Fruit fly (Drosophila melanogaster) whole organism, embryonic: ENCODE results near the gene CG46460.
A peak's percentile ranks its signal among the peaks of the same experiment; 100 is the strongest.

ENCODE experiments used
- Adf1 ChIP-seq: fragments of 200-800 bp; sonication (Bioruptor generic); IDR thresholded peaks from 2 replicates; pipeline ENCODE4 v1.3.6; 2022; ENCODE audit warnings: missing biosample characterization, missing genetic modification characterization
- Awh ChIP-seq: fragments of 200-800 bp; sonication (Bioruptor generic); IDR thresholded peaks from 2 replicates; pipeline ENCODE4, ENCODE4 v1.3.6; 2022; ENCODE audit warnings: missing biosample characterization, missing genetic modification characterization
- CG11723 ChIP-seq: fragments of 200-800 bp; sonication (Bioruptor generic); optimal IDR thresholded peaks from 2 replicates; lab custom pipeline; 2017; ENCODE audit warnings: missing biosample characterization, mild to moderate bottlenecking, missing genetic modification characterization
- CG12236 ChIP-seq: fragments of 200-800 bp; sonication (Bioruptor generic); optimal IDR thresholded peaks from 2 replicates; lab custom pipeline; 2016; ENCODE audit warnings: missing biosample characterization, missing genetic modification characterization
- CG12769 ChIP-seq: fragments of 200-800 bp; sonication (Bioruptor generic); optimal IDR thresholded peaks from 2 replicates; lab custom pipeline; 2019; ENCODE audit warnings: missing biosample characterization, mild to moderate bottlenecking, missing genetic modification characterization, moderate library complexity
- CG13894 ChIP-seq: fragments of 200-800 bp; sonication (Bioruptor generic); optimal IDR thresholded peaks from 3 replicates; lab custom pipeline; 2018; ENCODE audit warnings: missing biosample characterization, mild to moderate bottlenecking, missing genetic modification characterization, moderate library complexity
- CG18619 ChIP-seq: fragments of 200-800 bp; sonication (Bioruptor generic); optimal IDR thresholded peaks from 3 replicates; lab custom pipeline; 2017; ENCODE audit warnings: missing biosample characterization, mild to moderate bottlenecking, missing genetic modification characterization
- CG2678 ChIP-seq: fragments of 200-800 bp; sonication (Bioruptor generic); optimal IDR thresholded peaks from 3 replicates; lab custom pipeline; 2019; ENCODE audit warnings: missing biosample characterization, mild to moderate bottlenecking, missing genetic modification characterization, moderate library complexity
- CG32532 ChIP-seq: fragments of 200-800 bp; sonication (Bioruptor generic); IDR thresholded peaks from 2 replicates; pipeline ENCODE4 v1.3.6; 2022; ENCODE audit warnings: missing biosample characterization, missing genetic modification characterization
- CG32772 ChIP-seq: fragments of 200-800 bp; sonication (Bioruptor generic); IDR thresholded peaks from 2 replicates; pipeline ENCODE4 v1.3.6; 2022; ENCODE audit warnings: missing biosample characterization, missing genetic modification characterization
- CG33557 ChIP-seq: fragments of 200-800 bp; sonication (Bioruptor generic); optimal IDR thresholded peaks from 2 replicates; lab custom pipeline; 2019; ENCODE audit warnings: missing biosample characterization, mild to moderate bottlenecking, missing genetic modification characterization, moderate library complexity
- CG34376 ChIP-seq: fragments of 200-800 bp; sonication (Bioruptor generic); optimal IDR thresholded peaks from 2 replicates; lab custom pipeline; 2018; ENCODE audit warnings: missing biosample characterization, mild to moderate bottlenecking, missing genetic modification characterization
- CG34422 ChIP-seq: fragments of 200-800 bp; sonication (Bioruptor generic); IDR thresholded peaks from 3 replicates; pipeline ENCODE4 v1.3.6; 2022; ENCODE audit warnings: missing biosample characterization, missing genetic modification characterization
- CG42726 ChIP-seq: fragments of 200-800 bp; sonication (Bioruptor generic); IDR thresholded peaks from 2 replicates; pipeline ENCODE4 v1.3.6; 2022; ENCODE audit warnings: missing biosample characterization, missing genetic modification characterization; ENCODE audit not compliant: partially characterized antibody
- CG4360 ChIP-seq: fragments of 200-800 bp; sonication (Bioruptor generic); IDR thresholded peaks from 2 replicates; pipeline ENCODE4 v1.3.6; 2022; ENCODE audit warnings: missing biosample characterization, missing genetic modification characterization
- CG43689 ChIP-seq: fragments of 200-800 bp; sonication (Bioruptor generic); IDR thresholded peaks from 2 replicates; pipeline ENCODE4 v1.3.6; 2022; ENCODE audit warnings: missing biosample characterization, missing genetic modification characterization
- CG4617 ChIP-seq: fragments of 200-800 bp; sonication (Bioruptor generic); optimal IDR thresholded peaks from 3 replicates; lab custom pipeline; 2016; ENCODE audit warnings: missing biosample characterization, missing genetic modification characterization, borderline replicate concordance
- CG4730 ChIP-seq: fragments of 200-800 bp; sonication (Bioruptor generic); IDR thresholded peaks from 2 replicates; pipeline ENCODE4 v1.3.6; 2022; ENCODE audit warnings: missing biosample characterization, missing genetic modification characterization
- CG5953 ChIP-seq: fragments of 200-800 bp; sonication (Bioruptor generic); IDR thresholded peaks from 2 replicates; pipeline ENCODE4 v1.3.6; 2022; ENCODE audit warnings: missing biosample characterization, missing genetic modification characterization
- CG6791 ChIP-seq: fragments of 200-800 bp; sonication (Bioruptor generic); IDR thresholded peaks from 3 replicates; pipeline ENCODE4 v1.3.6; 2022; ENCODE audit warnings: missing biosample characterization, missing genetic modification characterization; ENCODE audit not compliant: partially characterized antibody
- CG7357 ChIP-seq: fragments of 200-800 bp; sonication (Bioruptor generic); IDR thresholded peaks from 3 replicates; pipeline ENCODE4 v1.3.6; 2022; ENCODE audit warnings: missing biosample characterization, missing genetic modification characterization
- CG8944 ChIP-seq: fragments of 200-800 bp; sonication (Bioruptor generic); optimal IDR thresholded peaks from 3 replicates; lab custom pipeline; 2016; ENCODE audit warnings: missing biosample characterization, missing genetic modification characterization
- Deaf1 ChIP-seq: fragments of 200-800 bp; optimal IDR thresholded peaks from 3 replicates; lab custom pipeline; 2019; ENCODE audit warnings: missing biosample characterization, mild to moderate bottlenecking, missing genetic modification characterization, moderate library complexity
- Doc3 ChIP-seq: fragments of 200-800 bp; sonication (Bioruptor generic); IDR thresholded peaks from 3 replicates; pipeline ENCODE4 v1.3.6; 2022; ENCODE audit warnings: missing biosample characterization, missing genetic modification characterization; ENCODE audit not compliant: partially characterized antibody
- Drgx ChIP-seq: fragments of 200-800 bp; sonication (Bioruptor generic); IDR thresholded peaks from 2 replicates; pipeline ENCODE4 v1.3.6; 2022; ENCODE audit warnings: missing biosample characterization, missing genetic modification characterization
- Fer3 ChIP-seq: fragments of 200-800 bp; sonication (Bioruptor generic); optimal IDR thresholded peaks from 2 replicates; lab custom pipeline; 2018; ENCODE audit warnings: missing biosample characterization, mild to moderate bottlenecking, missing genetic modification characterization, moderate library complexity
- HmgD ChIP-seq: fragments of 200-800 bp; sonication (Bioruptor generic); optimal IDR thresholded peaks from 3 replicates; lab custom pipeline; 2016; ENCODE audit warnings: missing biosample characterization, missing genetic modification characterization
- HmgZ ChIP-seq: fragments of 200-800 bp; sonication (Bioruptor generic); optimal IDR thresholded peaks from 2 replicates; lab custom pipeline; 2018; ENCODE audit warnings: missing biosample characterization, mild to moderate bottlenecking, missing genetic modification characterization
- Rx ChIP-seq: fragments of 200-800 bp; sonication (Bioruptor generic); IDR thresholded peaks from 2 replicates; pipeline ENCODE4 v1.3.6; 2022; ENCODE audit warnings: missing biosample characterization, missing genetic modification characterization
- Vsx1 ChIP-seq: fragments of 200-800 bp; sonication (Bioruptor generic); optimal IDR thresholded peaks from 2 replicates; lab custom pipeline; 2017; ENCODE audit warnings: missing biosample characterization, mild to moderate bottlenecking, missing genetic modification characterization, missing genetic modification reagents
- Xbp1 ChIP-seq: fragments of 200-800 bp; sonication (Bioruptor generic); optimal IDR thresholded peaks from 3 replicates; lab custom pipeline; 2016; ENCODE audit warnings: missing biosample characterization, mild to moderate bottlenecking, missing genetic modification characterization
- abd-A ChIP-seq: fragments of 200-800 bp; sonication (Bioruptor generic); optimal IDR thresholded peaks from 3 replicates; lab custom pipeline; 2019; ENCODE audit warnings: missing biosample characterization, mild to moderate bottlenecking, missing genetic modification characterization, moderate library complexity
- amos ChIP-seq: fragments of 200-800 bp; sonication (Bioruptor generic); IDR thresholded peaks from 2 replicates; pipeline ENCODE4 v1.3.6; 2022; ENCODE audit warnings: missing biosample characterization, missing genetic modification characterization; ENCODE audit not compliant: partially characterized antibody
- cg ChIP-seq: fragments of 200-800 bp; sonication (Bioruptor generic); optimal IDR thresholded peaks from 3 replicates; lab custom pipeline; 2019; ENCODE audit warnings: missing biosample characterization, mild to moderate bottlenecking, missing genetic modification characterization, moderate library complexity
- crc ChIP-seq: fragments of 200-800 bp; sonication (Bioruptor generic); optimal IDR thresholded peaks from 2 replicates; lab custom pipeline; 2016; ENCODE audit warnings: missing biosample characterization, missing genetic modification characterization
- eve ChIP-seq, 2 experiments: fragments of >200 bp; optimal IDR thresholded peaks; 2 replicates each; lab custom pipeline; 2017; ENCODE audit warnings: missing biosample characterization in 2 of 2, missing genetic modification characterization in 2 of 2
- eyg ChIP-seq: fragments of 200-800 bp; sonication (Bioruptor generic); optimal IDR thresholded peaks from 3 replicates; lab custom pipeline; 2016; ENCODE audit warnings: missing biosample characterization, missing genetic modification characterization
- gcm2 ChIP-seq: fragments of 200-800 bp; sonication (Bioruptor generic); optimal IDR thresholded peaks from 2 replicates; lab custom pipeline; 2016; ENCODE audit warnings: missing biosample characterization, missing genetic modification characterization
- gsb-n ChIP-seq: fragments of 200-800 bp; sonication (Bioruptor generic); optimal IDR thresholded peaks from 3 replicates; lab custom pipeline; 2018; ENCODE audit warnings: missing biosample characterization, mild to moderate bottlenecking, missing genetic modification characterization
- kah ChIP-seq: fragments of 200-800 bp; sonication (Bioruptor generic); optimal IDR thresholded peaks from 2 replicates; lab custom pipeline; 2018; ENCODE audit warnings: missing biosample characterization, mild to moderate bottlenecking, missing genetic modification characterization
- otp ChIP-seq: fragments of 200-800 bp; sonication (Bioruptor generic); IDR thresholded peaks from 3 replicates; pipeline ENCODE4, ENCODE4 v1.3.6; 2022; ENCODE audit warnings: missing biosample characterization, missing genetic modification characterization
- pan ChIP-seq, 4 experiments: fragments of >200 bp in 3 of 4; fragments of 200-800 bp in 1 of 4; sonication (Bioruptor generic) in 1 of 4; optimal IDR thresholded peaks in 3 of 4; IDR thresholded peaks in 1 of 4; 2 replicates each; pipeline versions ENCODE4 v1.3.6 to Lab custom; 2017 to 2022; ENCODE audit warnings: missing biosample characterization in 2 of 4, missing genetic modification characterization in 2 of 4, mixed read lengths in 1 of 4
- pfk ChIP-seq: fragments of 200-800 bp; sonication (Bioruptor generic); optimal IDR thresholded peaks from 2 replicates; lab custom pipeline; 2018; ENCODE audit warnings: missing biosample characterization, mild to moderate bottlenecking, missing genetic modification characterization, moderate library complexity
- pho ChIP-seq: fragments of 200-800 bp; sonication (Bioruptor generic); optimal IDR thresholded peaks from 2 replicates; lab custom pipeline; 2016; ENCODE audit warnings: missing biosample characterization, missing genetic modification characterization
- pita ChIP-seq: fragments of 200-800 bp; sonication (Bioruptor generic); optimal IDR thresholded peaks from 2 replicates; lab custom pipeline; 2017; ENCODE audit warnings: missing biosample characterization, mild to moderate bottlenecking, missing genetic modification characterization
- so ChIP-seq: fragments of 200-800 bp; sonication (Bioruptor generic); IDR thresholded peaks from 3 replicates; pipeline ENCODE4 v1.3.6; 2022; ENCODE audit warnings: missing biosample characterization, missing genetic modification characterization
- tna ChIP-seq: fragments of 200-800 bp; sonication (Bioruptor generic); IDR thresholded peaks from 2 replicates; pipeline ENCODE4 v1.3.6; 2022; ENCODE audit warnings: missing biosample characterization, missing genetic modification characterization; ENCODE audit not compliant: partially characterized antibody
- twi ChIP-seq: fragments of 200-800 bp; optimal IDR thresholded peaks from 2 replicates; lab custom pipeline; 2019; ENCODE audit warnings: missing biosample characterization, mild to moderate bottlenecking, missing genetic modification characterization, moderate library complexity
- z ChIP-seq: fragments of 200-800 bp; sonication (Bioruptor generic); IDR thresholded peaks from 3 replicates; pipeline ENCODE4 v1.3.6; 2022; ENCODE audit warnings: missing biosample characterization, missing genetic modification characterization

Gene CG46460

DNA sequence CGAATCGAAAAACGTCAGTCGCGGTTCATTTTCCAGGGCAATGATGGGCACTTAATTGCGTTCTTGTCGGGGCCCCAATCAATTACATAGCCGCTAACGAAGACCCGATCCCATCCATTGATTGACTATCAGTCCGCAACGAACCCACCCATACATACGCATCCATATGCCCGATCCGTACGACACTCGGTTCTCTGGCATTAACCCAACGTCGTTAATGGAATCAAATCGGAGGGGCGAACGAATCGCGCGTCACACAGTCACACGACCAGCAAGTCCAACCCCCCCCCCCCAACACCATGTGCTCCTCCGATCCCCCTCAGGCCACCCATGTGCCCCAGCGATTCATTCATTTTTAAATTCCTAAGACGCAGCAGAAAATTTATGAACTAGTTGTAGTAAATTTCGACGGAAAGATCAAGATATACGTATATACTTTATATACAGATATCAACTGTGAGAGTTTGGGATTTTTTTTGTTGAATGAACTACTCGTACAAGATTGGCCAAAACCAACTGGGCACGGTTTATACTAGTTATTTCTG is 5.8 kb downstream of the CG46460 start:
- no peak for TF ChIP-seq pho (GFP tag; lab: Kevin White, UChicago)
- TF ChIP-seq cg (GFP tag; lab: Kevin White, UChicago): peak; percentile 70
- TF ChIP-seq Doc3 (GFP tag; lab: Robert Waterston, UW): no peak
- no peak for TF ChIP-seq CG18619 (GFP tag; lab: Kevin White, UChicago)
- TF ChIP-seq eve (GFP tag; optimal IDR thresholded peaks at IDR 0.05; lab: Kevin White, UChicago): no peak
- no peak for TF ChIP-seq CG8944 (GFP tag; lab: Kevin White, UChicago)
- TF ChIP-seq CG6791 (GFP tag; lab: Robert Waterston, UW): 0 out of 3 replicates have a peak, but pooled peaks have one; percentile 33
- TF ChIP-seq CG43689 (GFP tag; lab: Robert Waterston, UW): no peak
- 0 out of 3 replicates have a peak, but pooled peaks have one; percentile 28 for TF ChIP-seq z (GFP tag; lab: Robert Waterston, UW)
- TF ChIP-seq CG33557 (GFP tag; lab: Kevin White, UChicago): no peak
- TF ChIP-seq CG32532 (GFP tag; lab: Robert Waterston, UW): peak; percentile 54; the same call in 1 of the 2 replicates
- no peak for TF ChIP-seq crc
- peak; percentile 12 for TF ChIP-seq Fer3 (tag; lab: Kevin White, UChicago)
- TF ChIP-seq CG5953 (GFP tag; lab: Robert Waterston, UW): no peak
- no peak for TF ChIP-seq CG12236 (GFP tag; lab: Kevin White, UChicago)
- TF ChIP-seq gcm2: no peak
- TF ChIP-seq CG4730 (GFP tag; lab: Robert Waterston, UW): no peak
- TF ChIP-seq eyg (GFP tag; lab: Kevin White, UChicago): no peak
- no peak for TF ChIP-seq Xbp1 (GFP tag; lab: Kevin White, UChicago)
- 0 out of 3 replicates have a peak, but pooled peaks have one; percentile 50 for TF ChIP-seq otp (GFP tag; lab: Robert Waterston, UW)
- peak; percentile 97 for TF ChIP-seq Deaf1 (tag; lab: Kevin White, UChicago)
- TF ChIP-seq pan (optimal IDR thresholded peaks at IDR 0.05; lab: Kevin White, UChicago): no peak
- TF ChIP-seq pan (GFP tag; optimal IDR thresholded peaks at IDR 0.05 in 1 of 2, IDR thresholded peaks at IDR 0.05 in 1 of 2): no peak
- TF ChIP-seq CG11723: no peak
- TF ChIP-seq CG34376 (GFP tag; lab: Kevin White, UChicago): peak; percentile 78
- TF ChIP-seq twi: peak; percentile 34
- TF ChIP-seq CG42726: no peak
- no peak for TF ChIP-seq pita (GFP tag; lab: Kevin White, UChicago)
- TF ChIP-seq CG13894: peak; percentile 95
- no peak for TF ChIP-seq CG7357 (GFP tag; lab: Robert Waterston, UW)
- TF ChIP-seq gsb-n (tag; lab: Kevin White, UChicago): peak; percentile 52
- TF ChIP-seq CG2678: peak; percentile 31
- TF ChIP-seq Awh (GFP tag; lab: Robert Waterston, UW): peak; percentile 65; the same call in 1 of the 2 replicates
- no peak for TF ChIP-seq CG32772 (GFP tag; lab: Robert Waterston, UW)
- no peak for TF ChIP-seq kah
- peak; percentile 93 for TF ChIP-seq abd-A
- no peak for TF ChIP-seq pfk
- TF ChIP-seq HmgD (GFP tag; lab: Kevin White, UChicago): no peak
- TF ChIP-seq CG4360: no peak
- TF ChIP-seq HmgZ (tag; lab: Kevin White, UChicago): peak; percentile 64
- TF ChIP-seq Vsx1 (GFP tag; lab: Kevin White, UChicago): no peak
- no peak for TF ChIP-seq Rx (GFP tag; lab: Robert Waterston, UW)
- peak; percentile 38; the same call in 1 of the 2 replicates for TF ChIP-seq Drgx (GFP tag; lab: Robert Waterston, UW)
- TF ChIP-seq tna (GFP tag; lab: Robert Waterston, UW): 0 out of 2 replicates have a peak, but pooled peaks have one; percentile 7
- TF ChIP-seq CG34422 (GFP tag; lab: Robert Waterston, UW): no peak
- peak; percentile 95 for TF ChIP-seq CG12769
- no peak for TF ChIP-seq CG4617
- peak; percentile 54 for TF ChIP-seq Adf1 (GFP tag; lab: Robert Waterston, UW)
- TF ChIP-seq amos: peak; percentile 34; the same call in 1 of the 2 replicates
- 0 out of 3 replicates have a peak, but pooled peaks have one; percentile 41 for TF ChIP-seq so (GFP tag; lab: Robert Waterston, UW)
